Fruit fly (Drosophila melanogaster) whole organism, embryonic: ENCODE data around the gene CG7227.

Experiments used
- Awh ChIP-seq: fragments of 200-800 bp; sonication (Bioruptor generic); IDR thresholded peaks from 2 replicates; pipeline ENCODE4, ENCODE4 v1.3.6; 2022; ENCODE audit warnings: missing biosample characterization, missing genetic modification characterization
- B-H2 ChIP-seq: fragments of 200-800 bp; sonication (Bioruptor generic); optimal IDR thresholded peaks from 2 replicates; lab custom pipeline; 2018; ENCODE audit warnings: missing biosample characterization, mild to moderate bottlenecking, missing genetic modification characterization
- Bgb ChIP-seq: fragments of 200-800 bp; sonication (Bioruptor generic); IDR thresholded peaks from 2 replicates; pipeline ENCODE4 v1.3.6; 2022; ENCODE audit warnings: missing biosample characterization, missing genetic modification characterization; ENCODE audit not compliant: partially characterized antibody
- CG10366 ChIP-seq: fragments of 200-800 bp; sonication (Bioruptor generic); IDR thresholded peaks from 2 replicates; pipeline ENCODE4 v1.3.6; 2022; ENCODE audit warnings: missing biosample characterization, missing genetic modification characterization
- CG10462 ChIP-seq: fragments of 200-800 bp; sonication (Bioruptor generic); optimal IDR thresholded peaks from 2 replicates; lab custom pipeline; 2016; ENCODE audit warnings: missing biosample characterization, missing genetic modification characterization
- CG13287 ChIP-seq: fragments of 200-800 bp; sonication (Bioruptor generic); IDR thresholded peaks from 2 replicates; pipeline ENCODE4 v1.3.6; 2022; ENCODE audit warnings: missing biosample characterization, missing genetic modification characterization; ENCODE audit not compliant: partially characterized antibody
- CG15601 ChIP-seq: fragments of 200-800 bp; sonication (Bioruptor generic); optimal IDR thresholded peaks from 3 replicates; lab custom pipeline; 2019; ENCODE audit warnings: missing biosample characterization, mild to moderate bottlenecking, missing genetic modification characterization, moderate library complexity
- CG1647 ChIP-seq: fragments of 200-800 bp; sonication (Bioruptor generic); optimal IDR thresholded peaks from 3 replicates; lab custom pipeline; 2016; ENCODE audit warnings: missing biosample characterization, missing genetic modification characterization
- CG17186 ChIP-seq: fragments of 200-800 bp; sonication (Bioruptor generic); optimal IDR thresholded peaks from 3 replicates; lab custom pipeline; 2017; ENCODE audit warnings: missing biosample characterization, missing genetic modification reagents, missing genetic modification characterization
- CG1792 ChIP-seq: fragments of 200-800 bp; sonication (Bioruptor generic); optimal IDR thresholded peaks from 2 replicates; lab custom pipeline; 2016; ENCODE audit warnings: missing biosample characterization, missing genetic modification characterization
- CG18764 ChIP-seq: fragments of 200-800 bp; sonication (Bioruptor generic); optimal IDR thresholded peaks from 3 replicates; lab custom pipeline; 2016; ENCODE audit warnings: missing biosample characterization, missing genetic modification characterization
- CG31365 ChIP-seq: fragments of 200-800 bp; sonication (Bioruptor generic); optimal IDR thresholded peaks from 2 replicates; lab custom pipeline; 2018; ENCODE audit warnings: missing biosample characterization, mild to moderate bottlenecking, missing genetic modification characterization
- CG34376 ChIP-seq: fragments of 200-800 bp; sonication (Bioruptor generic); optimal IDR thresholded peaks from 2 replicates; lab custom pipeline; 2018; ENCODE audit warnings: missing biosample characterization, mild to moderate bottlenecking, missing genetic modification characterization
- CG3726 ChIP-seq: fragments of 200-800 bp; sonication (Bioruptor generic); IDR thresholded peaks from 3 replicates; pipeline ENCODE4, ENCODE4 v1.3.6; 2022; ENCODE audit warnings: missing biosample characterization, missing genetic modification characterization
- CG4730 ChIP-seq: fragments of 200-800 bp; sonication (Bioruptor generic); IDR thresholded peaks from 2 replicates; pipeline ENCODE4 v1.3.6; 2022; ENCODE audit warnings: missing biosample characterization, missing genetic modification characterization
- CG5180 ChIP-seq: fragments of 200-800 bp; sonication (Bioruptor generic); optimal IDR thresholded peaks from 3 replicates; lab custom pipeline; 2017; ENCODE audit warnings: missing biosample characterization, missing genetic modification characterization, mild to moderate bottlenecking, moderate library complexity, missing genetic modification reagents
- CG6175 ChIP-seq: fragments of 200-800 bp; sonication (Bioruptor generic); IDR thresholded peaks from 3 replicates; pipeline ENCODE4 v1.3.6; 2022; ENCODE audit warnings: missing biosample characterization, missing genetic modification characterization
- CG6654 ChIP-seq: fragments of 200-800 bp; sonication (Bioruptor generic); optimal IDR thresholded peaks from 2 replicates; lab custom pipeline; 2017; ENCODE audit warnings: missing biosample characterization, mild to moderate bottlenecking, missing genetic modification characterization
- CG6689 ChIP-seq: fragments of 200-800 bp; sonication (Bioruptor generic); IDR thresholded peaks from 2 replicates; pipeline ENCODE4 v1.3.6; 2022; ENCODE audit warnings: missing biosample characterization, missing genetic modification characterization
- CG7357 ChIP-seq: fragments of 200-800 bp; sonication (Bioruptor generic); IDR thresholded peaks from 3 replicates; pipeline ENCODE4 v1.3.6; 2022; ENCODE audit warnings: missing biosample characterization, missing genetic modification characterization
- CG8281 ChIP-seq: fragments of 200-800 bp; sonication (Bioruptor generic); optimal IDR thresholded peaks from 2 replicates; lab custom pipeline; 2018; ENCODE audit warnings: missing biosample characterization, mild to moderate bottlenecking, missing genetic modification characterization, moderate library complexity
- CG9609 ChIP-seq: fragments of 200-800 bp; sonication (Bioruptor generic); optimal IDR thresholded peaks from 3 replicates; lab custom pipeline; 2016; ENCODE audit warnings: missing biosample characterization, missing genetic modification characterization
- D ChIP-seq, 2 experiments: fragments of 200-800 bp in 1 of 2; fragments of >200 bp in 1 of 2; sonication (Bioruptor generic) in 1 of 2; optimal IDR thresholded peaks; 2 replicates in 1 of 2; 3 replicates in 1 of 2; lab custom pipeline; 2017; ENCODE audit warnings: mild to moderate bottlenecking in 1 of 2, missing biosample characterization in 1 of 2, missing genetic modification characterization in 1 of 2, missing genetic modification reagents in 1 of 2
- Dbx ChIP-seq: fragments of 200-800 bp; sonication (Bioruptor generic); IDR thresholded peaks from 3 replicates; pipeline ENCODE4 v1.3.6; 2022; ENCODE audit warnings: missing biosample characterization, missing genetic modification characterization
- Dref ChIP-seq: fragments of 200-800 bp; sonication (Bioruptor generic); IDR thresholded peaks from 2 replicates; pipeline ENCODE4 v1.3.6; 2022; ENCODE audit warnings: missing biosample characterization, missing genetic modification characterization
- Eip74EF ChIP-seq, 2 experiments: fragments of 200-800 bp in 1 of 2; fragments of >200 bp in 1 of 2; sonication (Bioruptor generic) in 1 of 2; optimal IDR thresholded peaks; 2 replicates each; lab custom pipeline; 2017 to 2019; ENCODE audit warnings: missing biosample characterization in 2 of 2, missing genetic modification characterization in 2 of 2, mild to moderate bottlenecking in 1 of 2, moderate library complexity in 1 of 2
- Ets65A ChIP-seq: fragments of 200-800 bp; sonication (Bioruptor generic); peaks from one replicate; lab custom pipeline; 2016; ENCODE audit warnings: missing biosample characterization, missing genetic modification characterization
- Lpt ChIP-seq: fragments of >200 bp; optimal IDR thresholded peaks from 2 replicates; lab custom pipeline; 2018; ENCODE audit warnings: missing biosample characterization, missing genetic modification characterization
- Oaz ChIP-seq: fragments of 200-800 bp; sonication (Bioruptor generic); IDR thresholded peaks from 2 replicates; pipeline ENCODE4 v1.3.6; 2022; ENCODE audit warnings: missing biosample characterization, missing genetic modification characterization
- Pdp1 ChIP-seq, 2 experiments: fragments of 200-800 bp; sonication (Bioruptor generic); optimal IDR thresholded peaks; 3 replicates each; lab custom pipeline; 2016; ENCODE audit warnings: missing biosample characterization in 2 of 2, missing genetic modification characterization in 2 of 2, mild to moderate bottlenecking in 1 of 2, moderate library complexity in 1 of 2
- Sox102F ChIP-seq: fragments of 200-800 bp; sonication (Bioruptor generic); optimal IDR thresholded peaks from 2 replicates; lab custom pipeline; 2018; ENCODE audit warnings: missing biosample characterization, mild to moderate bottlenecking, missing genetic modification characterization, moderate library complexity
- Usf ChIP-seq: fragments of 200-800 bp; sonication (Bioruptor generic); optimal IDR thresholded peaks from 2 replicates; lab custom pipeline; 2017; ENCODE audit warnings: missing genotype, missing biosample characterization, missing genetic modification characterization
- ash1 ChIP-seq: fragments of 200-800 bp; sonication (Bioruptor generic); optimal IDR thresholded peaks from 2 replicates; lab custom pipeline; 2018; ENCODE audit warnings: missing biosample characterization, mild to moderate bottlenecking, missing genetic modification characterization
- cad ChIP-seq: fragments of >200 bp; optimal IDR thresholded peaks from 2 replicates; lab custom pipeline; 2017; ENCODE audit warnings: missing biosample characterization, missing genetic modification characterization
- ci ChIP-seq: fragments of 200-800 bp; sonication (Bioruptor generic); IDR thresholded peaks from 3 replicates; pipeline ENCODE4 v1.3.6; 2022; ENCODE audit warnings: missing biosample characterization, missing genetic modification characterization
- emc ChIP-seq: fragments of 200-800 bp; sonication (Bioruptor generic); optimal IDR thresholded peaks from 2 replicates; lab custom pipeline; 2016; ENCODE audit warnings: missing biosample characterization, missing genetic modification characterization
- her ChIP-seq: fragments of 200-800 bp; sonication (Bioruptor generic); optimal IDR thresholded peaks from 2 replicates; lab custom pipeline; 2016; ENCODE audit warnings: missing biosample characterization, missing genetic modification characterization
- nerfin-1 ChIP-seq: fragments of 200-800 bp; sonication (Bioruptor generic); optimal IDR thresholded peaks from 3 replicates; lab custom pipeline; 2019; ENCODE audit warnings: missing biosample characterization, mild to moderate bottlenecking, missing genetic modification characterization, moderate library complexity
- repo ChIP-seq: fragments of 200-800 bp; sonication (Bioruptor generic); optimal IDR thresholded peaks from 2 replicates; lab custom pipeline; 2016; ENCODE audit warnings: missing biosample characterization, missing genetic modification characterization
- run ChIP-seq: fragments of 200-800 bp; sonication (Bioruptor generic); optimal IDR thresholded peaks from 3 replicates; lab custom pipeline; 2018; ENCODE audit warnings: missing biosample characterization, mild to moderate bottlenecking, missing genetic modification characterization
- sc ChIP-seq, 3 experiments: fragments of >200 bp in 2 of 3; fragments of 200-800 bp in 1 of 3; sonication (Bioruptor generic) in 1 of 3; optimal IDR thresholded peaks; 2 replicates in 2 of 3; 3 replicates in 1 of 3; lab custom pipeline; 2017; ENCODE audit warnings: mild to moderate bottlenecking in 1 of 3, missing biosample characterization in 1 of 3, missing genetic modification characterization in 1 of 3, missing genetic modification reagents in 1 of 3
- schlank ChIP-seq: fragments of 200-800 bp; sonication (Bioruptor generic); optimal IDR thresholded peaks from 2 replicates; lab custom pipeline; 2018; ENCODE audit warnings: missing biosample characterization, mild to moderate bottlenecking, missing genetic modification characterization
- sim ChIP-seq: fragments of 200-800 bp; sonication (Bioruptor generic); IDR thresholded peaks from 2 replicates; pipeline ENCODE4 v1.3.6; 2022; ENCODE audit warnings: missing biosample characterization, missing genetic modification characterization
- sob ChIP-seq: fragments of 200-800 bp; sonication (Bioruptor generic); IDR thresholded peaks from 2 replicates; pipeline ENCODE4 v1.3.6; 2022; ENCODE audit warnings: missing biosample characterization, missing genetic modification characterization
- sr ChIP-seq: fragments of 200-800 bp; sonication (Bioruptor generic); IDR thresholded peaks from 3 replicates; pipeline ENCODE4 v1.3.6; 2022; ENCODE audit warnings: missing biosample characterization, missing genetic modification characterization
- toy ChIP-seq: fragments of 200-800 bp; sonication (Bioruptor generic); IDR thresholded peaks from 2 replicates; pipeline ENCODE4 v1.3.6; 2022; ENCODE audit warnings: missing biosample characterization, missing genetic modification characterization
- ttk ChIP-seq: fragments of 200-800 bp; sonication (Bioruptor generic); IDR thresholded peaks from 2 replicates; pipeline ENCODE4 v2.1.2; 2022; ENCODE audit warnings: missing biosample characterization, missing genetic modification characterization

The CG7227 gene

DNA sequence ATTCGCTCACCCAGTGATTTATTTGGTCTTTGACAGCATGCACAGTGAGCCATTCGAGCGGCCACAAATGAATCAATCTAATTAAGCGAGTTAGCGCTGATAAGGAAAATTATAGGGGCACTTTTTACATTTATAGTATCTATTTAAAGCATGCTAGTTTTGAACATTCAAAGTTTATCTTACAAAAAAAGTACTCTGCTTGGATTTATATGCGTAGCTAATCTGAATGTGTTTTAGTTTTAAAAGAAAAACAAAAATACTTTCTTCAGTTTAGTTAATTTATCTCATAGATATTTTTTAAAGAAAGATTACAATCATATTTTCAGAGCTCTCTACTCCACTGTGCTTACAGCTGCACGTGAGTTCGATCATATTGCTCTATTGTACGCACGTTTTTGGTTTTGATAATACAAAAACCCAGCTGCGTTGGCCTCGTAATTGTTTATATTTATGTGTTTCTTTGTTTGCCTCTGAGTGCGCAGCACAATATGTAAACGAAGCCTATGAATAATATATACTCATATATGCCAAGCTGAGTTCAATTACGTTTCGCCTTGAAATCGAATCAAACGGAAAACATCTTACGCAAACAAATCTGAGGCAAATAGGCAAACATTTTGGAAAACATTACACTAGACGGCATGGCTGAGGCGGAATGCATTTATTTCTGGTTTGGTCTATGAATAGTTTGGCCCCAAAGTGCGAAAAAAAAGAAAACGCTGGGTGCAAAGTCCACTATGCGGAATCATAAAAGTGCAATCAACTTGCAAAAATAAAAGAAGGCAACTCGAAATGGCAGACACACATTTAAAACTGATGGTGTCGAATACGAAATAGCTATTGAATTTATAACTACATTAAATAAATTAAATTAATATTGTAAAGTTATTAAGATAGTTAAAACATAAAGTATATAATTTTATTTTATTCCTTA lies 4.0 kb upstream of the CG7227 start:
- TF ChIP-seq CG6175 (GFP tag; lab: Robert Waterston, UW) (0 out of 3 replicates have a peak, but pooled peaks have one; percentile 43), CG13287 (GFP tag; lab: Robert Waterston, UW) (no peak), Pdp1 (GFP tag; optimal IDR thresholded peaks at IDR 0.05; lab: Kevin White, UChicago) (peak; percentile 73 to 80), ash1 (no peak), CG15601 (peak; percentile 65), CG34376 (peak; percentile 84), Bgb (GFP tag; lab: Robert Waterston, UW) (no peak), D (optimal IDR thresholded peaks at IDR 0.05; lab: Kevin White, UChicago) (no peak), D (GFP tag; optimal IDR thresholded peaks at IDR 0.05; lab: Kevin White, UChicago) (peak; percentile 89), CG7357 (peak; percentile 78), ci (peak; percentile 80; the same call in 2 of the 3 replicates), her (GFP tag; lab: Kevin White, UChicago) (peak; percentile 80), CG1647 (GFP tag; lab: Kevin White, UChicago) (peak; percentile 50), Dbx (GFP tag; lab: Robert Waterston, UW) (peak; percentile 76), B-H2 (GFP tag; lab: Kevin White, UChicago) (no peak), CG9609 (peak; percentile 71), Sox102F (GFP tag; lab: Kevin White, UChicago) (peak; percentile 80), Ets65A (GFP tag; lab: Kevin White, UChicago) (peak; percentile 95), run (tag; lab: Kevin White, UChicago) (peak; percentile 80), Eip74EF (GFP tag; optimal IDR thresholded peaks at IDR 0.05; lab: Kevin White, UChicago) (peak in 1 of 2 experiments; percentile 90), CG6654 (GFP tag; lab: Kevin White, UChicago) (peak; percentile 68), nerfin-1 (tag; lab: Kevin White, UChicago) (peak; percentile 85), Awh (peak; percentile 53; the same call in 1 of the 2 replicates), CG17186 (GFP tag; lab: Kevin White, UChicago) (no peak), ttk (GFP tag; lab: Robert Waterston, UW) (peak; percentile 80), CG5180 (GFP tag; lab: Kevin White, UChicago) (peak; percentile 82), emc (peak; percentile 55), sr (GFP tag; lab: Robert Waterston, UW) (no peak), toy (GFP tag; lab: Robert Waterston, UW) (peak; percentile 53), repo (GFP tag; lab: Kevin White, UChicago) (peak; percentile 69), CG6689 (GFP tag; lab: Robert Waterston, UW) (peak; percentile 85), CG4730 (GFP tag; lab: Robert Waterston, UW) (peak; percentile 81), Usf (GFP tag; lab: Kevin White, UChicago) (peak; percentile 57), CG10462 (GFP tag; lab: Kevin White, UChicago) (peak; percentile 82), CG3726 (GFP tag; lab: Robert Waterston, UW) (peak; percentile 68; the same call in 1 of the 3 replicates), Lpt (GFP tag; lab: Kevin White, UChicago) (no peak), Dref (GFP tag; lab: Robert Waterston, UW) (no peak), sc (optimal IDR thresholded peaks at IDR 0.05; lab: Kevin White, UChicago) (no peak), sc (GFP tag; optimal IDR thresholded peaks at IDR 0.05; lab: Kevin White, UChicago) (peak; percentile 81), CG8281 (tag; lab: Kevin White, UChicago) (peak; percentile 74), CG1792 (peak; percentile 67), CG10366 (GFP tag; lab: Robert Waterston, UW) (peak; percentile 70), schlank (tag; lab: Kevin White, UChicago) (peak; percentile 48), sim (peak; percentile 39; the same call in 1 of the 2 replicates), Oaz (peak; percentile 74), CG18764 (peak; percentile 65), cad (no peak), sob (peak; percentile 87), CG31365 (tag; lab: Kevin White, UChicago) (peak; percentile 33)
